Worm (Caenorhabditis elegans) whole organism, L3 larva: ENCODE results near the gene Y51B9A.7.

ENCODE experiments used
- aly-2 ChIP-seq: fragments of 150-350 bp; optimal IDR thresholded peaks from 2 replicates; lab custom pipeline; 2014; ENCODE audit warnings: missing biosample characterization, missing genetic modification characterization
- ceh-16 ChIP-seq: sonication (generic microtip); optimal IDR thresholded peaks from 2 replicates; lab custom pipeline; 2017; ENCODE audit warnings: missing biosample characterization, missing genetic modification characterization
- ceh-82 ChIP-seq: fragments of 150-350 bp; optimal IDR thresholded peaks from 2 replicates; lab custom pipeline; 2014; ENCODE audit warnings: missing biosample characterization, missing genetic modification characterization
- fkh-10 ChIP-seq: sonication (generic microtip); optimal IDR thresholded peaks from 2 replicates; lab custom pipeline; 2017; ENCODE audit warnings: missing biosample characterization, missing genetic modification reagents, missing genetic modification characterization
- hmg-11 ChIP-seq: sonication (generic microtip); optimal IDR thresholded peaks from 2 replicates; lab custom pipeline; 2016; ENCODE audit warnings: missing genetic modification characterization, missing compliant biosample characterization
- jun-1 ChIP-seq: fragments of 150-350 bp; optimal IDR thresholded peaks from 2 replicates; lab custom pipeline; 2014; ENCODE audit warnings: missing biosample characterization, missing genetic modification reagents, missing genetic modification characterization
- nhr-11 ChIP-seq: fragments of 150-350 bp; optimal IDR thresholded peaks from 2 replicates; lab custom pipeline; 2014; ENCODE audit warnings: missing biosample characterization, missing genetic modification characterization
- nhr-12 ChIP-seq: fragments of 150-350 bp; optimal IDR thresholded peaks from 2 replicates; lab custom pipeline; 2014; ENCODE audit warnings: missing biosample characterization, missing genetic modification characterization
- nhr-23 ChIP-seq: fragments of 150-350 bp; optimal IDR thresholded peaks from 2 replicates; lab custom pipeline; 2014; ENCODE audit warnings: missing biosample characterization, missing genetic modification reagents, missing genetic modification characterization
- nhr-76 ChIP-seq: fragments of 150-350 bp; sonication (generic microtip); optimal IDR thresholded peaks from 5 replicates; lab custom pipeline; 2014; ENCODE audit warnings: missing biosample characterization, missing genetic modification characterization
- skn-1 ChIP-seq: fragments of 150-350 bp; optimal IDR thresholded peaks from 2 replicates; lab custom pipeline; 2014; ENCODE audit warnings: missing biosample characterization, missing genetic modification characterization
- snpc-4 ChIP-seq: fragments of 150-350 bp; optimal IDR thresholded peaks from 2 replicates; lab custom pipeline; 2014; ENCODE audit warnings: missing biosample characterization, missing genetic modification characterization

ce11 chrII:9426076-9426475 is 26.2 kb downstream of the Y51B9A.7 start, which contains the start of gene M176.10:
- TF ChIP-seq nhr-12 (tag; lab: Kevin White, UChicago) (no peak), nhr-76 (tag; lab: Kevin White, UChicago) (no peak), hmg-11 (tag; lab: Kevin White, UChicago) (no peak), skn-1 (tag; lab: Kevin White, UChicago) (no peak), snpc-4 (tag; lab: Kevin White, UChicago) (no peak), fkh-10 (GFP tag; lab: Kevin White, UChicago) (no peak), ceh-82 (tag; lab: Kevin White, UChicago) (no peak), nhr-11 (tag; lab: Kevin White, UChicago) (no peak), aly-2 (tag; lab: Kevin White, UChicago) (no peak), nhr-23 (no peak), ceh-16 (no peak), jun-1 (no peak)
